Worm (Caenorhabditis elegans) whole organism, late embryonic: Measurements from ENCODE around the gene srw-23.

Experiments used
- C08G9.2 ChIP-seq: sonication (generic microtip); optimal IDR thresholded peaks from 2 replicates; lab custom pipeline; 2016; ENCODE audit warnings: mild to moderate bottlenecking, missing genetic modification characterization, moderate library complexity, missing compliant biosample characterization
- K02D7.2 ChIP-seq: sonication (generic microtip); optimal IDR thresholded peaks from 2 replicates; lab custom pipeline; 2017; ENCODE audit warnings: mild to moderate bottlenecking, missing genetic modification characterization, missing compliant biosample characterization
- K09A11.1 ChIP-seq: sonication (generic microtip); optimal IDR thresholded peaks from 2 replicates; lab custom pipeline; 2017; ENCODE audit warnings: antibody characterized with exemption, mild to moderate bottlenecking, missing genetic modification characterization, missing compliant biosample characterization; ENCODE audit not compliant: insufficient read depth
- Y22D7AL.16 ChIP-seq: sonication (generic microtip); optimal IDR thresholded peaks from 2 replicates; lab custom pipeline; 2016; ENCODE audit warnings: missing genetic modification characterization, missing compliant biosample characterization
- ahr-1 ChIP-seq: sonication (generic microtip); optimal IDR thresholded peaks from 2 replicates; lab custom pipeline; 2016; ENCODE audit warnings: missing genetic modification characterization, missing compliant biosample characterization
- ama-1 ChIP-seq: fragments of 150-350 bp; optimal IDR thresholded peaks from 2 replicates; lab custom pipeline; 2014
- ceh-14 ChIP-seq: sonication (generic microtip); optimal IDR thresholded peaks from 2 replicates; lab custom pipeline; 2016; ENCODE audit warnings: missing genotype, missing genetic modification characterization, missing compliant biosample characterization
- ceh-19 ChIP-seq: fragments of 200-800 bp; sonication (Bioruptor generic); optimal IDR thresholded peaks from 2 replicates; lab custom pipeline; 2018; ENCODE audit warnings: mild to moderate bottlenecking, missing genetic modification characterization, missing compliant biosample characterization
- ceh-2 ChIP-seq: sonication (generic microtip); optimal IDR thresholded peaks from 2 replicates; lab custom pipeline; 2016; ENCODE audit warnings: missing genotype, missing genetic modification characterization, missing compliant biosample characterization
- ceh-22 ChIP-seq: sonication (generic microtip); optimal IDR thresholded peaks from 2 replicates; lab custom pipeline; 2017; ENCODE audit warnings: missing biosample characterization, missing genetic modification characterization
- ceh-34 ChIP-seq: sonication (generic microtip); optimal IDR thresholded peaks from 2 replicates; lab custom pipeline; 2016; ENCODE audit warnings: mild to moderate bottlenecking, missing genetic modification characterization, missing compliant biosample characterization
- ceh-48 ChIP-seq: sonication (generic microtip); optimal IDR thresholded peaks from 2 replicates; lab custom pipeline; 2016; ENCODE audit warnings: missing genetic modification characterization, inconsistent platforms, missing compliant biosample characterization
- ceh-6 ChIP-seq: fragments of 200-800 bp; sonication (Bioruptor generic); optimal IDR thresholded peaks from 2 replicates; lab custom pipeline; 2018; ENCODE audit warnings: mild to moderate bottlenecking, missing genetic modification characterization, missing compliant biosample characterization
- ceh-9 ChIP-seq: sonication (generic microtip); optimal IDR thresholded peaks from 2 replicates; lab custom pipeline; 2016; ENCODE audit warnings: mild to moderate bottlenecking, missing genetic modification characterization, inconsistent platforms, missing compliant biosample characterization
- che-1 ChIP-seq: sonication (generic microtip); optimal IDR thresholded peaks from 2 replicates; lab custom pipeline; 2016; ENCODE audit warnings: mild to moderate bottlenecking, missing genetic modification characterization, missing compliant biosample characterization
- dmd-4 ChIP-seq: sonication (generic microtip); optimal IDR thresholded peaks from 2 replicates; lab custom pipeline; 2016; ENCODE audit warnings: borderline replicate concordance, missing genetic modification characterization, missing compliant biosample characterization
- dve-1 ChIP-seq: sonication (generic microtip); optimal IDR thresholded peaks from 2 replicates; lab custom pipeline; 2017; ENCODE audit warnings: antibody characterized with exemption, mild to moderate bottlenecking, missing genetic modification characterization, missing compliant biosample characterization
- elt-4 ChIP-seq: sonication (generic microtip); optimal IDR thresholded peaks from 2 replicates; lab custom pipeline; 2016; ENCODE audit warnings: missing genetic modification characterization, missing compliant biosample characterization
- ets-4 ChIP-seq: sonication (generic microtip); optimal IDR thresholded peaks from 2 replicates; lab custom pipeline; 2016; ENCODE audit warnings: missing genetic modification characterization, missing compliant biosample characterization
- eyg-1 ChIP-seq: sonication (generic microtip); optimal IDR thresholded peaks from 2 replicates; lab custom pipeline; 2016; ENCODE audit warnings: missing genotype, missing genetic modification characterization, missing compliant biosample characterization
- fax-1 ChIP-seq: sonication (generic microtip); optimal IDR thresholded peaks from 2 replicates; lab custom pipeline; 2016; ENCODE audit warnings: missing genotype, missing genetic modification characterization, missing compliant biosample characterization
- fkh-10 ChIP-seq: fragments of 150-350 bp; optimal IDR thresholded peaks from 2 replicates; lab custom pipeline; 2014; ENCODE audit warnings: missing biosample characterization, missing genetic modification reagents, missing genetic modification characterization
- hlh-8 ChIP-seq: sonication (generic microtip); optimal IDR thresholded peaks from 2 replicates; lab custom pipeline; 2016; ENCODE audit warnings: missing genotype, missing genetic modification characterization, missing compliant biosample characterization
- madf-2 ChIP-seq: sonication (generic microtip); optimal IDR thresholded peaks from 2 replicates; lab custom pipeline; 2017; ENCODE audit warnings: missing genetic modification characterization, missing compliant biosample characterization
- mec-3 ChIP-seq: sonication (generic microtip); optimal IDR thresholded peaks from 2 replicates; lab custom pipeline; 2016; ENCODE audit warnings: borderline replicate concordance, missing genetic modification characterization, missing compliant biosample characterization
- npax-4 ChIP-seq: sonication (generic microtip); optimal IDR thresholded peaks from 2 replicates; lab custom pipeline; 2016; ENCODE audit warnings: missing genetic modification characterization, missing compliant biosample characterization
- pha-2 ChIP-seq: sonication (generic microtip); optimal IDR thresholded peaks from 2 replicates; lab custom pipeline; 2017; ENCODE audit warnings: mild to moderate bottlenecking, missing genetic modification characterization, missing compliant biosample characterization
- pha-4 ChIP-seq: fragments of 150-350 bp; optimal IDR thresholded peaks from 2 replicates; lab custom pipeline; 2018; ENCODE audit warnings: missing biosample characterization, missing genetic modification reagents, missing genetic modification characterization
- pqm-1 ChIP-seq: sonication (generic microtip); optimal IDR thresholded peaks from 2 replicates; lab custom pipeline; 2016; ENCODE audit warnings: missing genetic modification characterization, missing compliant biosample characterization
- pros-1 ChIP-seq: fragments of 150-350 bp; optimal IDR thresholded peaks from 2 replicates; lab custom pipeline; 2014; ENCODE audit warnings: missing biosample characterization, missing genetic modification reagents, missing genetic modification characterization
- sox-4 ChIP-seq: sonication (generic microtip); optimal IDR thresholded peaks from 2 replicates; lab custom pipeline; 2017; ENCODE audit warnings: mild to moderate bottlenecking, missing genetic modification characterization, inconsistent platforms, missing compliant biosample characterization
- unc-86 ChIP-seq: sonication (generic microtip); optimal IDR thresholded peaks from 2 replicates; lab custom pipeline; 2016; ENCODE audit warnings: missing genetic modification characterization, missing compliant biosample characterization

The srw-23 gene

DNA sequence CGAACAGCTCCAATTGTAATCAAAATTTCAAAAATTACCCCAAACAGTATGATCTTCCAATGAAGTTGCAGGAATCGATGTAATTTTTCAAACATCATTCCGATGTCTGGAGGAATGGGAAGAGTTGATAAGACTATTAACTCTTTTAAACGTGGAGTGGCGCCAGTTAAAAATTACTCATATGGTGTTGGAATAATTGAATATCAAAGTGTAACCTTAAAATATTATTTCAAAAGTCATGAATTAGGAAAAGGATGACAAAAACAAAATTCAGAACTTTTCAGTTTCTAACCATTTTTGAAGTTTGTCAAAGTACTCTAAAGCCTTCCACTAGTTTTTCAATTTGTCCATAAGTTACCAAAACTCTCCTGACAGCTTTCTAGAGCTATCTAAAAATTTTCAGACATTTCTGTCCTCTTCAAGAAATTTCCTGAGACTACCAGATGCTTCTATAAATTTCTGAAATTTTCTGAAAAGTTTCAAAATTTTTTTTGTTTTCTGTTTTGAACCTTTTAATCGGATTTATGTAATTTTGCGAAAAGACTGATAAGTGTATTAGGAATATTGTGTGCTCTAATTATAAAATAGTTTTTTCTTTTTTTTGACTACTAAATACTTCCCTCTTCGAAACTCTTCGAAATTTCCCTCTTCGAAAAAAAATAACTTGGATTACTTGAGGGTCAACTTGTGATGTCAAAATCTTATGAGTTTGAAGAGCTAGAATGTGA, 19.6 kb upstream of the srw-23 start, which contains the start of the genes clec-35 and clec-27:
Gene clec-35, minus strand, starts transcription at position 101 of the 728 bp plus-strand sequence.
Gene clec-27, plus strand, starts transcription at position 678 of the 728 bp plus-strand sequence.
- TF ChIP-seq ceh-6 (GFP tag; lab: Kevin White, UChicago) (no peak), pros-1 (tag; lab: Kevin White, UChicago) (no peak), ceh-9 (tag; lab: Kevin White, UChicago) (no peak), npax-4 (tag; lab: Kevin White, UChicago) (no peak), fax-1 (tag; lab: Kevin White, UChicago) (no peak), C08G9.2 (tag; lab: Kevin White, UChicago) (no peak), ceh-2 (tag; lab: Kevin White, UChicago) (no peak), Y22D7AL.16 (tag; lab: Kevin White, UChicago) (no peak)

ce11 chrV:16857977-16858479, 15.7 kb upstream of the srw-23 start, which contains the start of the genes clec-31 and clec-22:
Gene clec-31, minus strand, starts transcription at chrV:16858077.
Gene clec-22, plus strand, starts transcription at chrV:16858429.
- TF ChIP-seq K02D7.2 (tag; lab: Kevin White, UChicago) (no peak), K09A11.1 (tag; lab: Kevin White, UChicago) (no peak), dmd-4 (tag; lab: Kevin White, UChicago) (no peak), pros-1 (tag; lab: Kevin White, UChicago) (no peak), ceh-48 (tag; lab: Kevin White, UChicago) (no peak), che-1 (tag; lab: Kevin White, UChicago) (no peak), ceh-22 (no peak), eyg-1 (no peak), ama-1 (lab: Kevin White, UChicago) (no peak), sox-4 (tag; lab: Kevin White, UChicago) (no peak), ahr-1 (tag; lab: Kevin White, UChicago) (no peak), ceh-34 (tag; lab: Kevin White, UChicago) (no peak), pha-2 (tag; lab: Kevin White, UChicago) (no peak), madf-2 (tag; lab: Kevin White, UChicago) (no peak), elt-4 (tag; lab: Kevin White, UChicago) (no peak), dve-1 (tag; lab: Kevin White, UChicago) (no peak)

DNA sequence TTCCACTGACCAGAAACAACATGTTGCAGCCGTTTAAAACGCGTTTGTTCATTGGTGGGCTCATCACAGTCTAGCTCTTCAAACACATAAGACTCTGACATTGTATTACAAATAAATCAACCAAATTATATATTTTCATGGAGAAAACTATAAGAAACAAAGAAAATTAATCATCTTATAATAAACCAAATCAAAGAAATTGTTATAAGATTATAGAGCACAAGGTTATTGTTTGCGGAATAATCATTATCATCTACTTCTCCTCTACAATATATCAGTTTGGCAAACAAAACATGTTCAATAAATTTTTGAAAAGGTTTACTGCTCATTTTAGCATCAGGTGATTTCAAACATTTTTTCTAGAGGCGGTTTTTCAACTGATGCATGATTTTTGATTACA, 12.0 kb upstream of the srw-23 start, which contains the start of the genes clec-32 and clec-24:
Gene clec-32, minus strand, starts transcription at position 101 of the 400 bp plus-strand sequence.
Gene clec-24, plus strand, starts transcription at position 294 of the 400 bp plus-strand sequence.
- TF ChIP-seq pqm-1 (tag; lab: Kevin White, UChicago) = no peak
- no peak for TF ChIP-seq ceh-14 (tag; lab: Kevin White, UChicago)
- no peak for TF ChIP-seq ceh-22
- no peak for TF ChIP-seq ceh-6 (GFP tag; lab: Kevin White, UChicago)
- no peak for TF ChIP-seq ets-4 (tag; lab: Kevin White, UChicago)

DNA sequence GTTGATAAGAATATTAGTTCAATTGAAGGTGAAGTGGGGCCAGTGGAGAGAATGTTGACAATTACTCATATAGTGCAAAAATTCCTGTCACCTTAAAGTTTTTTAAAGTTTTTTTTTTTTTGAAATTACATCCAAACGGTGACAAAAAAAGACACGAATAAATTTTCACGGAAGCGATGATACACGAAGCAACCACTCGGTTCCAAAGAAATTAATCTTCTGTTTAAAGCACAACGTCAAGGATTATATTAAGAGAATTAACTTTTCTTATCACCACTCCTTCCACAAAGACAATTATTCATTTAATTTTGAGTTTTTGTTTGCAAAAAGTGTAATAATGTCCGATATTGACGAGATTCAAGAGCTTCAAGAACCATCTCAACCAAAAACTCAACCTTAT, 8.3 kb upstream of the srw-23 start, which contains the start of gene clec-28:
Gene clec-28, plus strand, starts transcription at position 301 of the 400 bp plus-strand sequence.
- TF ChIP-seq pha-4 (tag; lab: Kevin White, UChicago) (no peak), eyg-1 (no peak), fkh-10 (GFP tag; lab: Kevin White, UChicago) (no peak), pqm-1 (tag; lab: Kevin White, UChicago) (no peak), pha-2 (tag; lab: Kevin White, UChicago) (no peak), Y22D7AL.16 (tag; lab: Kevin White, UChicago) (no peak), mec-3 (tag; lab: Kevin White, UChicago) (no peak), sox-4 (tag; lab: Kevin White, UChicago) (no peak), ama-1 (lab: Kevin White, UChicago) (no peak), che-1 (tag; lab: Kevin White, UChicago) (no peak), unc-86 (tag; lab: Kevin White, UChicago) (no peak), ceh-19 (GFP tag; lab: Kevin White, UChicago) (no peak), hlh-8 (tag; lab: Kevin White, UChicago) (no peak)
